Worm (Caenorhabditis elegans) whole organism, L1 larva: ENCODE measurements around the gene F54B3.2.
"Not testable (repeated sequence)": the region's sequence is repeated elsewhere in the genome, so short reads cannot be mapped to it uniquely, and the experiment has no call there.

Source experiments
- C04F5.9 ChIP-seq: sonication (generic microtip); optimal IDR thresholded peaks from 2 replicates; lab custom pipeline; 2016; ENCODE audit warnings: missing genetic modification characterization, missing compliant biosample characterization
- C34B4.2 ChIP-seq: sonication (generic microtip); optimal IDR thresholded peaks from 2 replicates; lab custom pipeline; 2017; ENCODE audit warnings: mild to moderate bottlenecking, missing genetic modification characterization, missing compliant biosample characterization
- aha-1 ChIP-seq: fragments of 150-350 bp; optimal IDR thresholded peaks from 2 replicates; lab custom pipeline; 2014; ENCODE audit warnings: missing biosample characterization, missing genetic modification characterization
- alr-1 ChIP-seq: fragments of 200-800 bp; sonication (Bioruptor generic); optimal IDR thresholded peaks from 2 replicates; lab custom pipeline; 2018; ENCODE audit warnings: borderline replicate concordance, mild to moderate bottlenecking, missing genetic modification characterization, missing compliant biosample characterization
- aly-2 ChIP-seq: fragments of 150-350 bp; optimal IDR thresholded peaks from 2 replicates; lab custom pipeline; 2014; ENCODE audit warnings: missing biosample characterization, missing genetic modification characterization
- ama-1 ChIP-seq: fragments of 150-350 bp; optimal IDR thresholded peaks from 2 replicates; lab custom pipeline; 2014
- ceh-63 ChIP-seq: fragments of 200-800 bp; sonication (Bioruptor generic); optimal IDR thresholded peaks from 2 replicates; lab custom pipeline; 2018; ENCODE audit warnings: mild to moderate bottlenecking, missing genetic modification characterization, missing compliant biosample characterization
- ceh-8 ChIP-seq: fragments of 200-800 bp; sonication (Bioruptor generic); optimal IDR thresholded peaks from 2 replicates; lab custom pipeline; 2018; ENCODE audit warnings: mild to moderate bottlenecking, missing genetic modification characterization, moderate library complexity, missing compliant biosample characterization
- ceh-82 ChIP-seq, 3 experiments: fragments of 150-350 bp in 1 of 3; sonication (generic microtip) in 2 of 3; optimal IDR thresholded peaks; 2 replicates each; lab custom pipeline; 2014 to 2017; ENCODE audit warnings: missing biosample characterization in 3 of 3, missing genetic modification characterization in 3 of 3
- ceh-88 ChIP-seq: fragments of 200-800 bp; sonication (Bioruptor generic); IDR thresholded peaks from 2 replicates; pipeline ENCODE4 v1.3.6; 2022; ENCODE audit warnings: missing genetic modification characterization, missing compliant biosample characterization
- dpl-1 ChIP-seq, 3 experiments: fragments of 150-350 bp in 2 of 3; sonication (generic microtip) in 1 of 3; optimal IDR thresholded peaks; 2 replicates each; lab custom pipeline; 2014 to 2017; ENCODE audit warnings: missing biosample characterization in 3 of 3, missing genetic modification characterization in 3 of 3, missing genetic modification reagents in 3 of 3
- efl-1 ChIP-seq, 4 experiments: fragments of 150-350 bp; optimal IDR thresholded peaks in 3 of 4; peaks in 1 of 4; 1 replicate in 1 of 4; 2 replicates in 3 of 4; lab custom pipeline; 2014; ENCODE audit warnings: missing biosample characterization in 2 of 4, missing genetic modification characterization in 2 of 4, missing genetic modification reagents in 2 of 4
- efl-3 ChIP-seq: fragments of 200-800 bp; sonication (Bioruptor generic); optimal IDR thresholded peaks from 2 replicates; lab custom pipeline; 2018; ENCODE audit warnings: mild to moderate bottlenecking, missing genetic modification characterization, missing compliant biosample characterization
- egl-27 ChIP-seq, 2 experiments: fragments of 150-350 bp in 1 of 2; sonication (generic microtip); optimal IDR thresholded peaks; 3 replicates each; lab custom pipeline; 2017 to 2018; ENCODE audit warnings: missing biosample characterization in 2 of 2, missing genetic modification characterization in 2 of 2, missing genetic modification reagents in 2 of 2
- elt-2 ChIP-seq: sonication (generic microtip); optimal IDR thresholded peaks from 2 replicates; lab custom pipeline; 2016; ENCODE audit warnings: missing genetic modification characterization, mild to moderate bottlenecking, inconsistent platforms, missing compliant biosample characterization, missing genetic modification reagents
- ets-5 ChIP-seq: fragments of 200-800 bp; sonication (Bioruptor generic); IDR thresholded peaks from 2 replicates; pipeline ENCODE4 v1.3.6; 2022; ENCODE audit warnings: missing genetic modification characterization, missing compliant biosample characterization
- fkh-10 ChIP-seq: sonication (generic microtip); optimal IDR thresholded peaks from 2 replicates; lab custom pipeline; 2017; ENCODE audit warnings: missing biosample characterization, missing genetic modification reagents, missing genetic modification characterization
- fos-1 ChIP-seq: fragments of 150-350 bp; optimal IDR thresholded peaks from 2 replicates; lab custom pipeline; 2014; ENCODE audit warnings: missing biosample characterization, missing genetic modification characterization
- grh-1 ChIP-seq: fragments of 200-800 bp; sonication (Bioruptor generic); IDR thresholded peaks from 2 replicates; pipeline ENCODE4 v1.3.6; 2022; ENCODE audit warnings: missing genetic modification reagents, missing genetic modification characterization, missing compliant biosample characterization
- hlh-4 ChIP-seq: sonication (generic microtip); optimal IDR thresholded peaks from 2 replicates; lab custom pipeline; 2016; ENCODE audit warnings: mild to moderate bottlenecking, missing genetic modification characterization, missing compliant biosample characterization
- irx-1 ChIP-seq: sonication (generic microtip); optimal IDR thresholded peaks from 2 replicates; lab custom pipeline; 2016; ENCODE audit warnings: missing genetic modification characterization, missing compliant biosample characterization
- isw-1 ChIP-seq: fragments of 200-800 bp; sonication (Bioruptor generic); IDR thresholded peaks from 2 replicates; pipeline ENCODE4 v1.3.6; 2022; ENCODE audit warnings: missing genetic modification characterization, missing compliant biosample characterization
- jun-1 ChIP-seq: fragments of 150-350 bp; optimal IDR thresholded peaks from 2 replicates; lab custom pipeline; 2014; ENCODE audit warnings: missing biosample characterization, missing genetic modification reagents, missing genetic modification characterization
- lin-13 ChIP-seq: fragments of 150-350 bp; optimal IDR thresholded peaks from 2 replicates; lab custom pipeline; 2014; ENCODE audit warnings: missing biosample characterization, missing genetic modification reagents, missing genetic modification characterization
- lin-14 ChIP-seq: fragments of 200-800 bp; sonication (Bioruptor generic); optimal IDR thresholded peaks from 2 replicates; lab custom pipeline; 2018; ENCODE audit warnings: mild to moderate bottlenecking, missing genetic modification characterization, moderate library complexity, missing compliant biosample characterization
- lin-15B ChIP-seq: fragments of 150-350 bp; sonication (generic microtip); optimal IDR thresholded peaks from 3 replicates; lab custom pipeline; 2014; ENCODE audit warnings: missing biosample characterization, missing genetic modification characterization
- lin-39 ChIP-seq: fragments of 150-350 bp; optimal IDR thresholded peaks from 2 replicates; lab custom pipeline; 2014; ENCODE audit warnings: missing biosample characterization, missing genetic modification reagents, missing genetic modification characterization
- lir-3 ChIP-seq: sonication (generic microtip); optimal IDR thresholded peaks from 2 replicates; lab custom pipeline; 2016; ENCODE audit warnings: mild to moderate bottlenecking, missing genetic modification characterization, moderate library complexity, missing compliant biosample characterization; ENCODE audit not compliant: poor library complexity
- lsy-2 ChIP-seq, 2 experiments: fragments of 150-350 bp; optimal IDR thresholded peaks; 2 replicates each; lab custom pipeline; 2014; ENCODE audit warnings: missing biosample characterization in 2 of 2, missing genetic modification characterization in 2 of 2
- mef-2 ChIP-seq: fragments of 150-350 bp; optimal IDR thresholded peaks from 2 replicates; lab custom pipeline; 2014; ENCODE audit warnings: missing biosample characterization, missing genetic modification characterization
- mep-1 ChIP-seq: fragments of 150-350 bp; optimal IDR thresholded peaks from 2 replicates; lab custom pipeline; 2014; ENCODE audit warnings: missing biosample characterization, missing genetic modification characterization
- nhr-11 ChIP-seq: fragments of 150-350 bp; optimal IDR thresholded peaks from 2 replicates; lab custom pipeline; 2014; ENCODE audit warnings: missing biosample characterization, missing genetic modification characterization
- nhr-12 ChIP-seq: sonication (generic microtip); optimal IDR thresholded peaks from 2 replicates; lab custom pipeline; 2017; ENCODE audit warnings: missing biosample characterization, missing genetic modification characterization
- nhr-20 ChIP-seq: sonication (generic microtip); optimal IDR thresholded peaks from 2 replicates; lab custom pipeline; 2016; ENCODE audit warnings: mild to moderate bottlenecking, missing genetic modification characterization, missing compliant biosample characterization
- nhr-76 ChIP-seq: sonication (generic microtip); optimal IDR thresholded peaks from 2 replicates; lab custom pipeline; 2017; ENCODE audit warnings: missing biosample characterization, missing genetic modification characterization
- nhr-77 ChIP-seq: fragments of 150-350 bp; optimal IDR thresholded peaks from 2 replicates; lab custom pipeline; 2014; ENCODE audit warnings: missing biosample characterization, missing genetic modification characterization
- nhr-85 ChIP-seq: sonication (generic microtip); peaks from one replicate; lab custom pipeline; 2016; ENCODE audit warnings: missing genetic modification characterization, inconsistent platforms, missing compliant biosample characterization
- pag-3 ChIP-seq: sonication (generic microtip); optimal IDR thresholded peaks from 2 replicates; lab custom pipeline; 2017; ENCODE audit warnings: missing genetic modification characterization, mild to moderate bottlenecking, missing compliant biosample characterization, antibody characterized with exemption, borderline replicate concordance; ENCODE audit not compliant: insufficient read depth
- pax-3 ChIP-seq: fragments of 200-800 bp; sonication (Bioruptor generic); optimal IDR thresholded peaks from 2 replicates; lab custom pipeline; 2018; ENCODE audit warnings: mild to moderate bottlenecking, missing genetic modification characterization, moderate library complexity, missing compliant biosample characterization
- pqm-1 ChIP-seq: sonication (generic microtip); optimal IDR thresholded peaks from 3 replicates; lab custom pipeline; 2017; ENCODE audit warnings: missing biosample characterization, missing genetic modification characterization
- rnt-1 ChIP-seq: sonication (generic microtip); optimal IDR thresholded peaks from 2 replicates; lab custom pipeline; 2016; ENCODE audit warnings: mild to moderate bottlenecking, missing genetic modification characterization, moderate library complexity, missing compliant biosample characterization
- snu-23 ChIP-seq: sonication (generic microtip); optimal IDR thresholded peaks from 2 replicates; lab custom pipeline; 2016; ENCODE audit warnings: missing genetic modification characterization, missing compliant biosample characterization
- sox-4 ChIP-seq: sonication (generic microtip); optimal IDR thresholded peaks from 2 replicates; lab custom pipeline; 2016; ENCODE audit warnings: missing genetic modification characterization, missing compliant biosample characterization
- sup-37 ChIP-seq: fragments of 200-800 bp; sonication (Bioruptor generic); optimal IDR thresholded peaks from 2 replicates; lab custom pipeline; 2018; ENCODE audit warnings: mild to moderate bottlenecking, missing genetic modification characterization, missing compliant biosample characterization
- swsn-7 ChIP-seq: sonication (generic microtip); optimal IDR thresholded peaks from 2 replicates; lab custom pipeline; 2016; ENCODE audit warnings: missing genetic modification characterization, missing compliant biosample characterization
- zip-4 ChIP-seq: fragments of 200-800 bp; sonication (Bioruptor generic); optimal IDR thresholded peaks from 2 replicates; lab custom pipeline; 2018; ENCODE audit warnings: mild to moderate bottlenecking, missing genetic modification characterization, moderate library complexity, missing compliant biosample characterization

Gene F54B3.2

DNA sequence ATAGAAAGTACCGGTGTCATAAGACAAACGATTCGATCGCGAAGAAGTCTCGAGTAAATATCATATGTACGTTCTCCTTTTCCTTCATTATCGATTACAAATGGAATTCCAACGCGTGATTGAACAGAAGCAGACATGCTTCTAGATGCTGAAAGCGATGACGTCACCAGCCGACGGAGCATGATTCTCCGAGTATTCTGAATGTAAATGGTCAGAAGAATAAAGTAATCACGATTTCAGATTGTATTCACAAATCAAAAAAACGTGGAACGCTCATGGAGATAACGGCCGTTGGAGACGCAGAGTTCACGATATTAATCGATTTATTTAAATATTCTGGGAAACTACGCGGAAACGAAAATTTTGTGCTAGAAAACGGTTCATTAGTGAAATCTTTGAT lies 32.7 kb upstream of the F54B3.2 start, which contains the start of gene clpp-1 (continued):
- no peak for TF ChIP-seq ceh-8 (GFP tag; lab: Kevin White, UChicago)
- no peak for TF ChIP-seq zip-4 (GFP tag; lab: Kevin White, UChicago)
- TF ChIP-seq isw-1 (GFP tag; lab: Robert Waterston, UW): no peak
- no peak for TF ChIP-seq irx-1 (tag; lab: Kevin White, UChicago)
- no peak for TF ChIP-seq fos-1 (tag; lab: Kevin White, UChicago)
- no peak for TF ChIP-seq sup-37 (GFP tag; lab: Kevin White, UChicago)
- 0 out of 2 replicates have a peak, but pooled peaks have one; percentile 9 for TF ChIP-seq grh-1
- no peak for TF ChIP-seq lin-15B (tag; lab: Kevin White, UChicago)
- no peak for TF ChIP-seq jun-1 (tag; lab: Kevin White, UChicago)
- no peak for TF ChIP-seq lsy-2 (tag; optimal IDR thresholded peaks at IDR 0.05; lab: Kevin White, UChicago)
- TF ChIP-seq sox-4 (tag; lab: Kevin White, UChicago): no peak
- no peak for TF ChIP-seq lin-14 (GFP tag; lab: Kevin White, UChicago)
- no peak for TF ChIP-seq pqm-1 (tag; lab: Kevin White, UChicago)
- TF ChIP-seq ama-1 (lab: Kevin White, UChicago): peak; percentile 20
- TF ChIP-seq nhr-20 (tag; lab: Kevin White, UChicago): no peak
- no peak for TF ChIP-seq mep-1

DNA sequence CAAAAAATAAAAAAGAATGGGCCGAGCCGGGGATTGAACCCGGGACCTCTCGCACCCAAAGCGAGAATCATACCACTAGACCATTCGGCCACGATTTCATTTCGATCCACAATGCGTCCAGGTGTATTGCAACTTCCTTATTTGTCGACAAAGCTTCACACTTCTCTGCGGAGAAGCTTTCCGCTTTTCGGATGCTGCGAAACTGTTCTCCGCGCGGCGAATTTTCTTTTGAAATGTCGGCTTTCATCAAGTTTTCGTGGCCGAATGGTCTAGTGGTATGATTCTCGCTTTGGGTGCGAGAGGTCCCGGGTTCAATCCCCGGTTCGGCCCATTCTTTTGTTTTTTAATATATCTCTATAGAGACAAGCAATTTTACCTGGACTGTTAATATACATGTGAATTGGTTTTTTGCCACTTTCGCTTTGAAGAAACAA lies 32.2 kb upstream of the F54B3.2 start:
- peak; percentile 1 for TF ChIP-seq nhr-85 (tag; lab: Kevin White, UChicago)
- not testable (repeated sequence) for TF ChIP-seq efl-1 (optimal IDR thresholded peaks at IDR 0.05; lab: Kevin White, UChicago)
- TF ChIP-seq efl-1 (GFP tag; optimal IDR thresholded peaks at IDR 0.05 in 1 of 2; lab: Kevin White, UChicago): peak in 1 of 2 experiments; percentile 8

DNA sequence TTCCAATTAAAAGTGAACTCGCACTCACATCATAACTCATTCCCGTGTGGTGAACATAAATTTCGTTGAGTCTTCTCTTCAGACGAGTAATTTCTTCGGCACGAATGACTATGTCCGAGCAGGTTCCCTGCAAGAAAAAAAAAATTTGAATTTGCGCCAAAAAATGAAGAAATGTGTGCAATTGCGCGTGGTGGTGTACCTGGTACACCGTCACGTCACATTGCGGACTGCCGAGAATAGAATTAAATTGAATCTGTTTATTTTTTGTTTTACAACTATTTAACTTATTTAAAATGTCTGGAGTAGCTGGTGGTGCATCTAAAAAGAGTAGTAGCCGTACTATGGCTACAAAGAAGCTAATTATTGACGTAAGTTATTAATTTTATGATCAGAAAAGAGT lies 31.0 kb upstream of the F54B3.2 start, which contains the start of gene mdt-22:
Gene mdt-22 (plus strand): TSS at position 263 of the 400 bp plus-strand sequence.
- peak; percentile 25 for TF ChIP-seq mef-2 (tag; lab: Kevin White, UChicago)
- TF ChIP-seq dpl-1 (GFP tag; optimal IDR thresholded peaks at IDR 0.05; lab: Kevin White, UChicago): peak; percentile 97 to 98 (median 97)
- TF ChIP-seq pqm-1 (tag; lab: Kevin White, UChicago): no peak
- TF ChIP-seq efl-1 (optimal IDR thresholded peaks at IDR 0.05; lab: Kevin White, UChicago): peak; percentile 87 to 97
- TF ChIP-seq efl-1 (GFP tag; optimal IDR thresholded peaks at IDR 0.05 in 1 of 2; lab: Kevin White, UChicago): peak; percentile 97 to 99
- TF ChIP-seq pax-3 (tag; lab: Kevin White, UChicago): peak; percentile 74
- no peak for TF ChIP-seq nhr-76 (tag; lab: Kevin White, UChicago)
- TF ChIP-seq ceh-88: no peak
- TF ChIP-seq irx-1 (tag; lab: Kevin White, UChicago): peak; percentile 60
- no peak for TF ChIP-seq fos-1 (tag; lab: Kevin White, UChicago)
- no peak for TF ChIP-seq hlh-4
- TF ChIP-seq ceh-82 (tag; optimal IDR thresholded peaks at IDR 0.05; lab: Kevin White, UChicago): peak; percentile 79 to 88 (median 87)
- TF ChIP-seq aly-2: peak; percentile 64
- TF ChIP-seq mep-1: peak; percentile 91
- TF ChIP-seq grh-1: peak; percentile 41; the same call in 1 of the 2 replicates
- peak; percentile 84 for TF ChIP-seq snu-23 (GFP tag; lab: Kevin White, UChicago)
- peak; percentile 80 for TF ChIP-seq swsn-7 (tag; lab: Kevin White, UChicago)
- TF ChIP-seq C04F5.9 (tag; lab: Kevin White, UChicago): peak; percentile 52
- peak; percentile 21 for TF ChIP-seq efl-3 (GFP tag; lab: Kevin White, UChicago)
- TF ChIP-seq ceh-63 (GFP tag; lab: Kevin White, UChicago): no peak
- TF ChIP-seq egl-27 (tag; optimal IDR thresholded peaks at IDR 0.05; lab: Kevin White, UChicago): no peak
- TF ChIP-seq lir-3 (tag; lab: Kevin White, UChicago): peak; percentile 73
- TF ChIP-seq fkh-10 (GFP tag; lab: Kevin White, UChicago): peak; percentile 63
- no peak for TF ChIP-seq pag-3
- TF ChIP-seq ets-5 (GFP tag; lab: Robert Waterston, UW): no peak
- TF ChIP-seq nhr-12: no peak
- no peak for TF ChIP-seq elt-2
- TF ChIP-seq C34B4.2 (tag; lab: Kevin White, UChicago): no peak
- TF ChIP-seq lin-14 (GFP tag; lab: Kevin White, UChicago): peak; percentile 71
- TF ChIP-seq alr-1 (tag; lab: Kevin White, UChicago): no peak
- peak; percentile 82 to 86 for TF ChIP-seq lsy-2 (tag; optimal IDR thresholded peaks at IDR 0.05; lab: Kevin White, UChicago)
- peak; percentile 68 for TF ChIP-seq nhr-77 (tag; lab: Kevin White, UChicago)
- TF ChIP-seq lin-13 (GFP tag; lab: Kevin White, UChicago): peak; percentile 80
- TF ChIP-seq rnt-1 (tag; lab: Kevin White, UChicago): peak; percentile 89
- peak; percentile 77 for TF ChIP-seq nhr-20 (tag; lab: Kevin White, UChicago)
- TF ChIP-seq aha-1 (tag; lab: Kevin White, UChicago): no peak
- TF ChIP-seq ama-1 (lab: Kevin White, UChicago): peak; percentile 27
- peak; percentile 45 for TF ChIP-seq lin-39
- no peak for TF ChIP-seq nhr-11 (tag; lab: Kevin White, UChicago)
